Worm (Caenorhabditis elegans) whole organism, L3 larva: Measurements from ENCODE around the gene msp-53.
A peak's percentile ranks its signal among the peaks of the same experiment; 100 is the strongest.
"Not testable (repeated sequence)": the region's sequence is repeated elsewhere in the genome, so short reads cannot be mapped to it uniquely, and the experiment has no call there.

ENCODE experiments used
- R02D3.7 ChIP-seq: fragments of 150-350 bp; optimal IDR thresholded peaks from 2 replicates; lab custom pipeline; 2014; ENCODE audit warnings: missing biosample characterization, missing genetic modification characterization
- ama-1 ChIP-seq: fragments of 150-350 bp; optimal IDR thresholded peaks from 2 replicates; lab custom pipeline; 2018
- ceh-28 ChIP-seq: fragments of 150-350 bp; optimal IDR thresholded peaks from 2 replicates; lab custom pipeline; 2014; ENCODE audit warnings: missing biosample characterization, missing genetic modification reagents, missing genetic modification characterization
- lin-15B ChIP-seq: fragments of 150-350 bp; optimal IDR thresholded peaks from 2 replicates; lab custom pipeline; 2014; ENCODE audit warnings: missing biosample characterization, missing genetic modification characterization
- lin-39 ChIP-seq: fragments of 150-350 bp; optimal IDR thresholded peaks from 2 replicates; lab custom pipeline; 2018; ENCODE audit warnings: missing biosample characterization, missing genetic modification reagents, missing genetic modification characterization
- nfya-1 ChIP-seq: sonication (generic microtip); optimal IDR thresholded peaks from 2 replicates; lab custom pipeline; 2017; ENCODE audit warnings: missing genetic modification characterization, mild to moderate bottlenecking, missing compliant biosample characterization, antibody characterized with exemption, moderate library complexity; ENCODE audit not compliant: insufficient read depth
- nhr-12 ChIP-seq: fragments of 150-350 bp; optimal IDR thresholded peaks from 2 replicates; lab custom pipeline; 2014; ENCODE audit warnings: missing biosample characterization, missing genetic modification characterization
- pha-4 ChIP-seq: fragments of 150-350 bp; optimal IDR thresholded peaks from 2 replicates; lab custom pipeline; 2014; ENCODE audit warnings: missing biosample characterization, missing genetic modification reagents, missing genetic modification characterization
- snpc-4 ChIP-seq: fragments of 150-350 bp; optimal IDR thresholded peaks from 2 replicates; lab custom pipeline; 2014; ENCODE audit warnings: missing biosample characterization, missing genetic modification characterization
- unc-62 ChIP-seq: fragments of 150-350 bp; sonication (generic microtip); optimal IDR thresholded peaks from 4 replicates; lab custom pipeline; 2014; ENCODE audit warnings: missing biosample characterization, missing genetic modification reagents, missing genetic modification characterization
- ztf-11 ChIP-seq: fragments of 150-350 bp; optimal IDR thresholded peaks from 2 replicates; lab custom pipeline; 2014; ENCODE audit warnings: missing biosample characterization, missing genetic modification characterization

DNA sequence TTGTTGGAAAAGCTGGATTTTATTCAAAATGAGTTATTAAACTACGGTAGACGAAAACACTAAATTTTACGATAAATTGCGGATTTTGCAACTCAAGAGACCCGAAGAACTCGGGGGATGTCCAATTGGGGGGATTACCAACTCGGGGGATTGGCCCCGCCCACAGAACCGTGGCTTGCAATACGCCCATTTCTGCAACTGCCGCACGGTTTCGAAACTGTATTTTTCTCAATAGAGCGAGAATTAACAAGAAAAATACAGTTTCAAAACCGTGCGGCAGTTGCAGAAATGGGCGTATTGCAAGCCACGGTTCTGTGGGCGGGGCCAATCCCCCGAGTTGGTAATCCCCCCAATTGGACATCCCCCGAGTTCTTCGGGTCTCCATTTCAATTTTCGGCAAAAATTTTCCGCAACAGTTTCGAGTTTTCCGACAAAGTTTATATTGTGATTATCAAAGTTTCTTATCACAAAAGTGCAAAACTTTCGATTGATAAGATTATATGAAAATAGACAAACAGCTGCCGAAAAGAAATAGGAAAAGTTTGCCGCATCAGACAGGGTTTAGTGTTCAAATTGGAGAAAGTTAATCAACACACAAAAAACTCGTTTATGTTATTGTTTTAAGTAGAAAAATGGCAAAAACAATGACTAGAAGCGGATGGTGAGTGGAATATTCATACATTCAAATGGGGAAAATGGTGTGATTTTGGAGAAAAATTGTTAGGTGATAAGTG is 25.1 kb upstream of the msp-53 start:
- not testable (repeated sequence) for TF ChIP-seq R02D3.7 (tag; lab: Kevin White, UChicago); ceh-28 (tag; lab: Kevin White, UChicago); nhr-12 (tag; lab: Kevin White, UChicago); ztf-11 (tag; lab: Kevin White, UChicago); snpc-4 (tag; lab: Kevin White, UChicago); lin-15B (tag; lab: Kevin White, UChicago); unc-62 (GFP tag; lab: Kevin White, UChicago); lin-39; pha-4 (tag; lab: Kevin White, UChicago); ama-1 (lab: Kevin White, UChicago)
- peak; percentile 12 for TF ChIP-seq nfya-1
